Worm (Caenorhabditis elegans) whole organism, midembryonic: Measurements from ENCODE around the gene clec-263.

Experiments used
- T22C8.4 ChIP-seq: fragments of 200-800 bp; sonication (Bioruptor generic); IDR thresholded peaks from 2 replicates; pipeline ENCODE4 v1.3.6; 2022; ENCODE audit warnings: missing genetic modification characterization, missing compliant biosample characterization
- cog-1 ChIP-seq: sonication (generic microtip); optimal IDR thresholded peaks from 2 replicates; lab custom pipeline; 2016; ENCODE audit warnings: missing genetic modification characterization, missing compliant biosample characterization
- flt-1 ChIP-seq: fragments of 200-800 bp; sonication (Bioruptor generic); IDR thresholded peaks from 2 replicates; pipeline ENCODE4 v1.3.6; 2022; ENCODE audit warnings: missing genetic modification characterization, missing compliant biosample characterization
- klf-2 ChIP-seq: fragments of 200-800 bp; sonication (Bioruptor generic); conservative IDR thresholded peaks from 2 replicates; pipeline ENCODE4 v1.3.6; 2022; ENCODE audit warnings: missing genetic modification reagents, missing genetic modification characterization, missing compliant biosample characterization
- med-1 ChIP-seq: sonication (generic microtip); optimal IDR thresholded peaks from 2 replicates; lab custom pipeline; 2017; ENCODE audit warnings: missing genetic modification characterization, mild to moderate bottlenecking, missing compliant biosample characterization, antibody characterized with exemption, missing genetic modification reagents; ENCODE audit not compliant: insufficient read depth
- ref-1 ChIP-seq: fragments of 200-800 bp; sonication (Bioruptor generic); conservative IDR thresholded peaks from 2 replicates; pipeline ENCODE4 v1.3.6; 2022; ENCODE audit warnings: missing genetic modification reagents, missing genetic modification characterization, missing compliant biosample characterization
- tab-1 ChIP-seq: fragments of 200-800 bp; sonication (Bioruptor generic); IDR thresholded peaks from 2 replicates; pipeline ENCODE4 v1.3.6; 2022; ENCODE audit warnings: missing genetic modification characterization, missing compliant biosample characterization
- ztf-23 ChIP-seq: fragments of 200-800 bp; sonication (Bioruptor generic); IDR thresholded peaks from 2 replicates; pipeline ENCODE4 v1.3.6; 2022; ENCODE audit warnings: missing genetic modification reagents, missing genetic modification characterization, missing compliant biosample characterization
- ztf-29 ChIP-seq: fragments of 200-800 bp; sonication (Bioruptor generic); IDR thresholded peaks from 2 replicates; pipeline ENCODE4 v1.3.6; 2022; ENCODE audit warnings: missing genetic modification reagents, missing genetic modification characterization, missing compliant biosample characterization

Gene clec-263

ce11 chrV:20604606-20605155, 30.3 kb downstream of the clec-263 start, which contains the start of gene ttr-57:
ttr-57 (plus strand) TSS chrV:20605105.
- TF ChIP-seq T22C8.4 (GFP tag; lab: Robert Waterston, UW) (no peak), ref-1 (no peak), cog-1 (tag; lab: Kevin White, UChicago) (no peak), flt-1 (GFP tag; lab: Robert Waterston, UW) (no peak), ztf-29 (GFP tag; lab: Robert Waterston, UW) (no peak), med-1 (no peak), klf-2 (GFP tag; lab: Robert Waterston, UW) (no peak), ztf-23 (GFP tag; lab: Robert Waterston, UW) (no peak), tab-1 (GFP tag; lab: Robert Waterston, UW) (no peak)

DNA sequence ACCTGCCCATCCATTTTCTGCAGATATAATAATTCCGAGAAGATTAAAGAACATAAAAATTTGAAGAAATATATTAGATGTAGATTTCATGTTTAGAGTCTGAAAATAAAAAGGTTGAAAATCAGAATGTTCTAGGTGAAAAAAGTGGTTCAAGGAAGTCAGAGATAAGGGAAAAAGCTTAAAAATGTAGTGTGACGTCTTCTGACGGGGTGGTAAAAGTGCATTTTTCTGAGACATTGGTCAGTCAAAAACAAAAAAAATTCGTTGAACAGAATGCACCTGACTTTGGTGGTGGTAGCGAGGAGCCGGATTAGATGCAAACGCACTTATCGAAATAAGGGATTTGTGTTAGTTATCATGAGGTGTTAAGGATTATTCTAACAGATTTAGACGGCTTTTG, 32.2 kb downstream of the clec-263 start, which contains the start of gene F46B3.23:
Gene F46B3.23 (minus strand): TSS at position 101 of the 400 bp plus-strand sequence.
- TF ChIP-seq flt-1 (GFP tag; lab: Robert Waterston, UW) (no peak), T22C8.4 (GFP tag; lab: Robert Waterston, UW) (no peak), ref-1 (no peak), ztf-29 (GFP tag; lab: Robert Waterston, UW) (no peak), med-1 (no peak), ztf-23 (GFP tag; lab: Robert Waterston, UW) (no peak), klf-2 (GFP tag; lab: Robert Waterston, UW) (no peak), tab-1 (GFP tag; lab: Robert Waterston, UW) (no peak), cog-1 (tag; lab: Kevin White, UChicago) (no peak)

DNA sequence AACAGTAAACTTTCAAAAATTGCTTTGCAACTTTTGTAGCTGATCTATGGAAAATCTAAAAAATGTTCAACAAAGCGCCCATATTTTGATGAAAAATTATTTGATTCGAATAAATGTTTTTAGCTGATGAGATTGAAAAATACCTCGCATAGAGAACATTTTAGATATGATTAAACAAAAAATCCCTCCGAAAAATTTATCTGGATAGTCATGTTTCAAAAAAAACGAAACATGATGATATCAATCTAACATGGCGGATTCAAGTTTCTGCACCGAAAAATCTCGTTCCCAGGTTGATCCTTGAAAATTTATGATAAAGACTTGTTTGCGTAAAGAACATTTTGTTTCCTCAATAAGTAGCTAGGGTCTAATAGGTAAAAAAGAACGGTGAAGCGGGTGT, 34.3 kb downstream of the clec-263 start, which contains the start of gene ttr-12:
Gene ttr-12 (minus strand): TSS at position 101 of the 400 bp plus-strand sequence.
- TF ChIP-seq klf-2 (GFP tag; lab: Robert Waterston, UW) (no peak), flt-1 (GFP tag; lab: Robert Waterston, UW) (no peak), ref-1 (no peak), ztf-23 (GFP tag; lab: Robert Waterston, UW) (no peak), tab-1 (GFP tag; lab: Robert Waterston, UW) (no peak), med-1 (no peak), ztf-29 (GFP tag; lab: Robert Waterston, UW) (no peak), T22C8.4 (GFP tag; lab: Robert Waterston, UW) (no peak)

- no peak for TF ChIP-seq klf-2 (GFP tag; lab: Robert Waterston, UW)
- no peak for TF ChIP-seq ref-1
- TF ChIP-seq cog-1 (tag; lab: Kevin White, UChicago) = no peak
- no peak for TF ChIP-seq T22C8.4 (GFP tag; lab: Robert Waterston, UW)
- TF ChIP-seq ztf-29 (GFP tag; lab: Robert Waterston, UW) = no peak
- TF ChIP-seq tab-1 (GFP tag; lab: Robert Waterston, UW) = no peak
- TF ChIP-seq med-1 = no peak
- TF ChIP-seq ztf-23 (GFP tag; lab: Robert Waterston, UW) = no peak
- no peak for TF ChIP-seq flt-1 (GFP tag; lab: Robert Waterston, UW)
Measured at ce11 chrV:20609494-20609893, 35.1 kb downstream of the clec-263 start, which contains the start of gene grd-2. grd-2 (plus strand) TSS chrV:20609794.

ce11 chrV:20618632-20619031, 44.2 kb downstream of the clec-263 start, which contains the start of gene F46B3.7:
F46B3.7 (minus strand) TSS chrV:20618732.
- TF ChIP-seq ztf-29 (GFP tag; lab: Robert Waterston, UW) (no peak), ref-1 (no peak), med-1 (no peak), tab-1 (GFP tag; lab: Robert Waterston, UW) (no peak), ztf-23 (GFP tag; lab: Robert Waterston, UW) (no peak), T22C8.4 (GFP tag; lab: Robert Waterston, UW) (no peak), cog-1 (tag; lab: Kevin White, UChicago) (no peak), flt-1 (GFP tag; lab: Robert Waterston, UW) (no peak), klf-2 (GFP tag; lab: Robert Waterston, UW) (no peak)

- no peak for TF ChIP-seq ztf-29 (GFP tag; lab: Robert Waterston, UW)
- TF ChIP-seq med-1 = no peak
Measured at ce11 chrV:20623060-20623459, 48.6 kb downstream of the clec-263 start, which contains the start of gene F46B3.8. F46B3.8 (minus strand) TSS chrV:20623160.

ce11 chrV:20625260-20625659, 50.8 kb downstream of the clec-263 start:
- no peak for TF ChIP-seq ref-1
- no peak for TF ChIP-seq ztf-23 (GFP tag; lab: Robert Waterston, UW)
- TF ChIP-seq flt-1 (GFP tag; lab: Robert Waterston, UW) = no peak
- TF ChIP-seq klf-2 (GFP tag; lab: Robert Waterston, UW) = no peak
- no peak for TF ChIP-seq cog-1 (tag; lab: Kevin White, UChicago)
- no peak for TF ChIP-seq T22C8.4 (GFP tag; lab: Robert Waterston, UW)
- TF ChIP-seq ztf-29 (GFP tag; lab: Robert Waterston, UW) = no peak
- TF ChIP-seq tab-1 (GFP tag; lab: Robert Waterston, UW) = no peak
- no peak for TF ChIP-seq med-1

DNA sequence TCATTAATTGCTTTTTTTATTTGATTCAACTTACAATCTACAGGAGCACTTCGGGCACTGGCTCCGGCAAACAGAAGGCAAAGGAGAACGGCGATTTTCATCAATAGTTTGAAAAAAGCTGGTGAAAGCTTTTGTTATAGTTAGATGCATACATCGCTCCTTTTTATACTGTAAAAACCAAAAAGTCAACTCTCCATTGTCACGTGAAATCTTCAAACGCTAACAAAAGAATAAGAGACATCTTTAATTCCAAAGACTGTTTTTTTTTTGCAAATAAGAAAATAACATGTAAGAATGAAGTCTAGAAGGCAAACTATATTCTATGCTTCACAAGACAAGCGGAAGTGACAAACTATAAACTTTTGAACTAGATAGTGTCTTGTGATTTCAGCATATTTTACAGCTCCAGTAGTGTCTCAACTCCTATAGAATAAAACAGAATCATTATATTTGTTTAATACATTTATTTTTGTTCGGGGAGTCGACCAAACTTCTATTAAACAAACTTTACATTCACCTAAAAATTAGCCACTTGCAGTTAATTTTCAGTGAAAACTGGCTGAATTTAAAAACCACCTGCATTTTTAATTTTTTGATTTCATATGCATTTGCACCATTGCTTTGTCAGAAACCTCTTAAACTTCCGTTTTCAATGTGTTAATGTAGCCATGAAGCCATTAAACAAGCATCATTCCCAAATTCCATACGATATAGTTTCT, 51.8 kb downstream of the clec-263 start, which contains the start of the genes F46B3.9 and srz-18:
Gene F46B3.9 (minus strand): TSS at position 101 of the 719 bp plus-strand sequence.
Gene srz-18 (plus strand): TSS at position 669 of the 719 bp plus-strand sequence.
- TF ChIP-seq tab-1 (GFP tag; lab: Robert Waterston, UW) (no peak), cog-1 (tag; lab: Kevin White, UChicago) (no peak), klf-2 (GFP tag; lab: Robert Waterston, UW) (no peak), ztf-29 (GFP tag; lab: Robert Waterston, UW) (no peak), flt-1 (GFP tag; lab: Robert Waterston, UW) (no peak), med-1 (no peak)
